Fruit fly (Drosophila melanogaster) S2 (cell line): ENCODE data around the gene CG34447.

ENCODE experiments used
- CG8478 ChIP-seq: fragments of >200 bp; optimal IDR thresholded peaks from 2 replicates; lab custom pipeline; 2018
- CTCF ChIP-seq, 2 experiments: fragments of >200 bp; optimal IDR thresholded peaks; 2 replicates each; lab custom pipeline; 2018

Gene CG34447

DNA sequence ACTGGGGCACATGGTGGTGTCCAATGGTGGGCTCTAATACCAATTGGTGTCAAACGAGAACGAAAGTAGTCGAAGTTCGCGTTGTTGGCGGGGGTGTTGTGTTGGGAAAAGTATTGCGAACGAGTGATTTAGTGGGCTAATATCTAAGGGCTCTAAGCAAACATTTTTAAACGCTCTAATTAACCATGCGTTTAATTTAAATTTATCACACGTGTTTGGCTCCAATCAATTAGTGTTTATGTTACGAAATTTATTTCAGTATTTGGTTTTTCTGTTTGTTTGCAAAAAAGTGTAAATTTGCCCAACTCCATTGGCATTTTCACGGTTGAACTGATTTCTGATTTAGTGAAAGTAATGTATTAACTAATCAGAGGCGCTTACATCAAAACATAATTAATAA, at the start of gene CG34447:
Gene CG34447 (minus strand): TSS at position 101 of the 400 bp plus-strand sequence.
- no peak for TF ChIP-seq CG8478 (lab: Kevin White, UChicago)
- TF ChIP-seq CTCF (optimal IDR thresholded peaks at IDR 0.05; lab: Kevin White, UChicago) = no peak

DNA sequence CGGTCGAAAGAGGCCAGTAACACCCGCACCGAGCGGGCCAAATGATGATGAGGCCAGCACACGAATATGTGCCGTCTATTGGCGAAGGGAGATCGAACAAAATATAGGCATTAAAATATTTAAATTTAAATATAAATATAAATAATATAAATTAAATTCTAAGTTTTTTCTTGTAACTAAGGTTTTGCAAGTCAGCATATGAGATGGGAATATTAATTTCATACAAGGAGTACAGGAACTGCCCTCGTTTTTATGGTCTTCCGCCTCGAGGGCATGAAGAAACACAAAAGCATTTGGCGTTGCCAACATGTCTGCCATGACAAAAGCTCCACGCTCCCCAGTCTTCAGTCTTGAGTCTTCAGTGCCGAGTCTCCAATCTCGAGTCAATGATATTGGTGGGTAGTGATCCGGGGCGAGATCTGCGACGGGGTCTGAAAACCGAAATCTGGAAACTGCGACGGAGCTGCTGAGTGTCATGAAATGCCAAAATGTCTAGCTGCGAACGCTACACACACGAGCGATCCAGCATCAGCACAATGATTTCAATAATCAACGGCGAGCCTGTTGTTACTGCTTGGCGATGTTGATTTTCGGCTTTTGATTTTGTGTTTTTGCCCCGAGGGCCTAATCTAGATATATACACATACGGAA, 48.0 kb upstream of the CG34447 start:
- TF ChIP-seq CTCF (optimal IDR thresholded peaks at IDR 0.05; lab: Kevin White, UChicago) (no peak), CG8478 (lab: Kevin White, UChicago) (no peak)

DNA sequence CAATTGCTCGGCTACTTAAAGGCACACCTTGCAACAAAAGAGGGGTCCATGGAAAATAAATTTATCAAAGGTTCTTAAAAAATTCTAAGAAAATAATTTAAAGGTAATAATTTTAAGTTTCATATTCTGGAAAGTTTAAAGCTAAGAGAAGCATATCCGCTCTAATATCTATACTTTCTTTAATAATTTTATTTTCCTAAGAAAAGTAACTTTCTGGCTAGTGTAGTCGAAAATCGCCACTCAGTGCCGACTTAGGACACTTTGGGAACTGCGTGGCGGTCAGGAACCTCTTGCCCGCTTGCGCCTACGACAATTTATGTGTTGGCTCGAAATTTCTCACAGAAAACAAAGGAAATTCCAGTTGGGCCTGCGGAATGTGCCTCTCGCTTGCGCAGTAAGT, 46.5 kb upstream of the CG34447 start:
- no peak for TF ChIP-seq CTCF (optimal IDR thresholded peaks at IDR 0.05; lab: Kevin White, UChicago)
- TF ChIP-seq CG8478 (lab: Kevin White, UChicago) = no peak

DNA sequence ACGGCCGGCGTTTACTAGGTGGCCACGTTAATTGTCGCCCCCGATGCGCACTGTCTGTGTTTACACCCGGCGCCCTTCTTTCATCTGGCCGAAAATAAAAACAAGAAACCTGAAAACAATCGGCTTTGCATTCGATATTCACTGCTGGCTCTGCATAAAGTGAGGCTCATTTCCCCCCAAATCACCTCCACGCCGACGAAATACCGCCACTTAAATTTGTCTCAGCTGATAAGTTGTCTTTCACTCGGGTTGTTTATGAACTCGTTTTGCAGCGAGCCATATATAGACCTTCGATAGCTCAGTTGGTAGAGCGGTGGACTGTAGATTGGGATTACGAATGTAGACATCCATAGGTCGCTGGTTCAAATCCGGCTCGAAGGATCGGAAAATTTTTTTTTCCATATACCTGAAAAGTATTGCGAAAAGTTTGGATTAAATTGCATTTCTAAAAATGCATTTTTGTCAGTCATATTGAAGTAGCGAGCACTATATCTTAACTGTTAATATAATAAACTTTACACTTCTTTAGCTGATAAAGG, 42.6 kb upstream of the CG34447 start:
- TF ChIP-seq CTCF (optimal IDR thresholded peaks at IDR 0.05; lab: Kevin White, UChicago) = no peak
- TF ChIP-seq CG8478 (lab: Kevin White, UChicago) = no peak

DNA sequence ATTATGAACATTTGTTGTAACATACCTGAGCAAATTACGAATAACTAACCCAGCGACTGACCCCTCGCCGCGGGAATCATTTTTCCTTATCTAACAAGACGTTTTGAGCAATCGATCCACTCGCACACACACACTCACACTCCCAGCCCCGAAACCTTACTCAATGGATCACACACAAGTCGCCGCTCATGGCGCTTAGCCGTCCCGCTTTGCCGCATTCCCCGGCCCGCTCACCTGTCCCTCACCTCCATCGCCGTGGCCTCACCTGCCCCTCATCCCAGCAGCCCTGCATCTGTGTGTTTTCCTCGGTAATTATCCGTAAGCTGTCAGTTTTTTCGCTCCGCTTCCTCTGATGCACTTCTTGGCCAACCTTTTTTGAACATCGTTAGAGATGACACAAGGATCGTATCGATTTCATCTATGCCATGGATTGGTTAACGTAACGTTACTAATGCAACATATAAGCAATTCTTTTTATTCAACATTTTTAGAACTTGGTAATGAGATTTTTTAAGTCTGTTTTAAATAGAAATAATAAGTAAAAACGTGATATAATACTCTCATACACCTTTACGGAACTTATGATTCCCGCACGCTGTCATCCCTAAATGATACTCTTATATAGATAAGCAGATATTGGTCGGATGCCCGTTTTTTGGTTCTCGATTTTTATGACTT, 41.6 kb upstream of the CG34447 start:
- TF ChIP-seq CTCF (optimal IDR thresholded peaks at IDR 0.05; lab: Kevin White, UChicago) (no peak), CG8478 (lab: Kevin White, UChicago) (no peak)

DNA sequence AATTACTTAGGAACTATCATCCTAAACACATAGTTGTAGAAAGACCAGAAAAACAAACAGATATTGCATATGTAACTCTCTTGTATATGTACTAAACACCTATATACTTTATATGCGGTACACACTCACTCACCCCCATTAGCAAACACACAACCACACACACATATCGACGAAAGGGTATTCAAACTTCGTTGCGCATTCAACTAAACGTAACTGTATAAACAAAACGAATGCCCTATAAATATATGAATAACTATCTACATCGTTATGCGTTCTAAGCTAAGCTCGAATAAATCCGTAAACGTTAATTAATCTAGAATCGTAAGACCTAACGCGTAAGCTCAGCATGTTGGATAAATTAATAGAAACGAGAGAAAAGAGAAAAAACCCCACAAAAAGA, 39.4 kb upstream of the CG34447 start:
- TF ChIP-seq CTCF (optimal IDR thresholded peaks at IDR 0.05; lab: Kevin White, UChicago) = no peak
- TF ChIP-seq CG8478 (lab: Kevin White, UChicago) = no peak

DNA sequence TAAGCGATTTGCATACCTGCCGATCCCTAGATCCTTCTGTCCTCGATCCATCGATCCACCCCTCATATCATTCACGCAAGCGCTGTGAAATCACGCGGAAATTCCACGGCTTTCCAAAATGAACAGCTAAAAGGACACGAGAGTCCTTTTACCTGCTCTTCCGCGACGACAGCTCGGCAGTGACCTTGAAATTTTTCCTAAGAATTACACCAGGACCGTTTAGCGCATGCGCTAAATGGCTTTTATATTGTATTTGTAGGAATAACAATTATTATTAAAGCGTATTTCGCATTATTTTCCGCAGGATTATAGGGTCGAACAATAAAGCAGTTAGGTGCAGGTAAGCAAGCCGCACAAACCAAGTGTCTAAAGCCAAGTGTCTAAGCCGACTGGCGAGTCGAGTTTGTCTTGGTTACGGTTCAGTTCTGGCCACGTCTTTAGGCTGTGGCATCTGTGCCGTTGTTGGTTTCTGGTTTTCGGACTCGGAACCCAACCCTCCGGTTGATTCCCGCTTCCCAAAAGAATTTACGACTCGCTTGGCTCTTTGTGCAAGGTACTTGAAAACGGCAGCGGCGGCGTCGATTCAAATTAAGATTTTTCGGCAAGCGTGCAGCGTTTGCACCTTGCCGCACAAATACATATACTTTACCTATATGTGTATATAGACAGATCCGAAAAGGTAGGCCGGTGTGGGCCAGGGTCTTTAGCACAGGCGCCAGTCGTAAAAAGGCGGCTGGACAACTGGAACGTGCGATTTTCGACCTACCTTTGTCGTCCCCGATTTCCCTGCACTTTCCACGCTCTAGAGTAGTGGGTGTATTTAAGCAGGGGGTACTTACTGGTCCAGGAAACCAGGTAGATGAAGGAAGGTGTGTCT, 36.9 kb upstream of the CG34447 start:
- TF ChIP-seq CG8478 (lab: Kevin White, UChicago) = no peak
- TF ChIP-seq CTCF (optimal IDR thresholded peaks at IDR 0.05; lab: Kevin White, UChicago) = no peak

DNA sequence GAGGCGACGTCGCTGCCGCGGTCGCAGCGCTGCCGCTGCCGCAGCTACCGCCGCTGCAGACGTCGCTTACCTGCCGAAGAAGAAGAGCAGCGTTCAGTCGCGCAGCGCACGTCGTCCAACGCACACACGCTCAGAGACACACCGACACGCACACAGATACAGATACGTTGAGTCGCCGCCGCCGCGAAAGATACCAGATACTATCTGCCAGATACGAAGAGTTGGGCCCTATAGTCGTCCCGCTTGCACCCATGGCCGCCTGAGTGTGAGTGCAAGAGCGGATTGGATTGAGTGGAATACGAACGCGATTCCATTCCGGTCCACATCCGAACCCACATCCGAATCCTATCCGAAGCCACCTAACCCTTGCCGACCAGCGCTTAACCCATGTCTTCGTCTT, 34.8 kb upstream of the CG34447 start:
- TF ChIP-seq CG8478 (lab: Kevin White, UChicago) (no peak), CTCF (optimal IDR thresholded peaks at IDR 0.05; lab: Kevin White, UChicago) (no peak)

DNA sequence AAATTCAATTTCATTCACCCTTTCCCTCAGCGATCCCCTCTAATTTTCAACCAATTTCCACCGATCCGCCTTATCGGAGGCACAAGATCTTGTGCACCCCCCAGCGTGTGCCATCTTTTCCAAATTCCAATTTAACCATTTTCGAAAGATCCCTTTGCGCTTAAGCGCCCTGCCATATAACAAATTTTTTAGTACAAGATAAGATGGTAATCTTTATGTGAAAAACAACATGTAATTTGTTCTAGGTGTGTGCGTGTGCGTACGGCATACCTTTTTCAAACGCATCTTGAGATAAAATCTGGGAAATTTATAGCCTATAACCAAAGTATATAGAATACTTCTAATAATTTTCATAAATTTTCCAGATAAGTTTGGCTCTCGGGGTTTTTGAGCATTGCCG, 34.0 kb upstream of the CG34447 start:
- TF ChIP-seq CG8478 (lab: Kevin White, UChicago) = no peak
- TF ChIP-seq CTCF (optimal IDR thresholded peaks at IDR 0.05; lab: Kevin White, UChicago) = no peak

DNA sequence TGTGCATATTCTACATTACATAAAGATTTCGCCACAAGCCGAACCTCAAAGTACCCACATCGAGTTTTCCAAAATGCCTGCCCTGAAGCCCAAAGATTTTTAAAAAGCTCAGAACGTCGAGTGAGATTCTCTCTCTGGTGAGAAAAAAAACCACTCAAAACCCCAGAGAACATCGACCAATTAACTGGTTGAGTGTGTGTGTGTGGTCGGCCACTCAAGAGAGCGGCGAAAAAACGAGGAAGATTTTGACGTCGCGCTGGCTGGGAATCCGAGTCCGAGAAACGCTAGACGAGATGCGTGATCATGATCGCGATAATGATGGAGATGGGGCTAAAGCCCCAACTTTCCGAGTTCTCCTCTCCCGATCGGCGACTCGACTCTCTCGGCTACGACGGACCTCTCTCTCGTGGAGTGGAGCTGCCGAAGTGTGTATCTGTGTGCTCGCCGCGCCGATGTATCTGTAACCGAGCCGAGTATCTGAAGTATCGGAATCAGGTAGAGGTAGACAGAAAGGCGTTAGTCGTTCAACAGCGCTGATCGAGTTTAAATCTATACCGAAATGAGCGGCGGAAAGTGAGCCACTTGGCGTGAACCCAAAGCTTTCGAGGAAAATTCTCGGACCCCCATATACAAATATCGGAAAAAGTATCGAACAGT, 31.0 kb upstream of the CG34447 start:
- no peak for TF ChIP-seq CTCF (optimal IDR thresholded peaks at IDR 0.05; lab: Kevin White, UChicago)
- no peak for TF ChIP-seq CG8478 (lab: Kevin White, UChicago)

DNA sequence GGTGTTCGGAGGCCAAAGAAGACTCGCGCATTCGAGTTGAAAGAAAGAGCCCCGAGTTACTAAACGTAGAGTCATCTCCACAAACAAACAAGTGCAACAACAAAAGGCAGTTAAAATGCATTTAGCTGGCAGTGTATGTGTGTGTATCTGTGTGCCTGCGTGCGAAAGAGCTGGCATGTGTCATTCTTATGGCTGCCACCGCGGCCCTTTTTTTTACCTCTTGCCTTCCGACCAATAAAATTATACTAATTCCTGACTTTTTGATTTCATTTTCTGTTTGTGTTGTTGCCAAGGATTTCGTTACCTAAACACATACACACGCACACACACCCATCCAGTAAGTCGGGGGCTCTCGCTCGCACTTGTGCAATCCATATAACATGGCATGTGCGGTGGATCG, 29.9 kb upstream of the CG34447 start:
- no peak for TF ChIP-seq CTCF (optimal IDR thresholded peaks at IDR 0.05; lab: Kevin White, UChicago)
- TF ChIP-seq CG8478 (lab: Kevin White, UChicago) = no peak

DNA sequence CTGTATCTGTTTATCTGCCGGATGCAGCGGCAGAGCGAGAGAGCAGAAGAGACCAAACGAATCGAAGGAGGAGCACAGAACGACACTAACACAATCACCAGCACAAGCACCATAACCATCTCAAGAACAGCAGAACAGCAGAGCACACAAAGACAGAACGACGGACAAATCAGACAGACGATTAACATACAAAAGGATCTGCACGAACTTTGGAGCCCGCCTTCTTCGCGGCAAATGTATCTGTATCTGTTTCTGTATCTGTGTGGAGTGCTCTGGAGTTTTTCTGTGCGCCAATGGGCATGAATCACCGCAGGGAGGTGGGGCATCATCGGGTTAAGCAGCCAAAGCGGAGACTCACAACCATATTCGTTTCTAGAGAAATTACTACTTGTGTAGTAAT, 28.7 kb upstream of the CG34447 start:
- TF ChIP-seq CTCF (optimal IDR thresholded peaks at IDR 0.05; lab: Kevin White, UChicago) (no peak), CG8478 (lab: Kevin White, UChicago) (no peak)

DNA sequence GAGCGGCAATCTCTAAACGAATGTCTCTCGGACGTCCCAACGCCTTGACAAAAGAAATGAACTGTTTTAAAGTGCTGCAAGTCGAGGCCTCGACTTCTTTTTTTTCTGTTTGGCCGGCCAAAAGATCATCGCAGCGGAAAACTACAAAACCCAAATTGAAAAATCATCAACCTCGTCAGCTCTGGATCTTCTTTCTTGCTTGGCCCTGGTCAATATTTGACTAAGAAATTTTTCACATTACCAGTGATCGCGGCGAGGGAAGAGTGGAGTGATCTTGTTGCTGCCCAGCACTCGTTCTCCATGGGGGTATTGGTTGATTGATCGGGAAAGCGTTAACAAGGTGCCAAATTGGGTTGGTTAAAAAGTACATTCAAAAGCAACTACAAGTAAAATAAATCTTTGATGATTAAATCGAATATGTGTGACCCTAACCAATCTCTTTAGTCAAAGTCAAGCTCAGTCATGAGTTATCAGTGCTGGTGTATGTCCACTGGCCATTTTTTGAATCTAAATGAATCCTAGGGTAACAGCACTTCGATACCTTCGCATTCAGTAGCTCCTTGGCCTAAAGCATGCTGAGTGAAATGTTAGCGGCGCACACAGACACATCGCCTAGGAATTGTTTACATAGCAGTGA, 18.9 kb upstream of the CG34447 start:
- TF ChIP-seq CG8478 (lab: Kevin White, UChicago) (no peak), CTCF (optimal IDR thresholded peaks at IDR 0.05; lab: Kevin White, UChicago) (no peak)

DNA sequence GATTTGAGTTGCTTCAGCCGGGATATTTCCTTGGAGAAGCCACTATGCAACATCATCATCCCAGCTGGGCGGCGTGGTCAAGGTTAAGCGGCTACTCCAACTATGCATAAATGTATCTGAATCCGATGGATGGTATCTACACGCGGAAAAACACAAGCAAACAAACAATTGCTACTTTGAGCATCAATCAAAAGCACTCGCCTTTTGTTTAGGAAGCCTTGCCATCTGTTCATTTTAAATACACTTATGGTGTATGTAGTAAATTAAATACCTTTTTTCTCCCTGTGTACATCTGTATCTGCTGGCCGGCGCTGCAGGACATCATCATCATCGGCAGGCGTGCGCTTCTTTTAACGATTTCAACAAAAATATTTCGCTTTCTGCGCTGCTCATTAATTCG, 16.4 kb upstream of the CG34447 start:
- no peak for TF ChIP-seq CG8478 (lab: Kevin White, UChicago)
- no peak for TF ChIP-seq CTCF (optimal IDR thresholded peaks at IDR 0.05; lab: Kevin White, UChicago)
